Worm (Caenorhabditis elegans) whole organism, L3 larva: Measurements from ENCODE around the gene H23N18.6.

Experiments
- ZK546.5 ChIP-seq: sonication (generic microtip); optimal IDR thresholded peaks from 2 replicates; lab custom pipeline; 2017; ENCODE audit warnings: missing biosample characterization, missing genetic modification characterization
- aly-2 ChIP-seq: fragments of 150-350 bp; optimal IDR thresholded peaks from 2 replicates; lab custom pipeline; 2014; ENCODE audit warnings: missing biosample characterization, missing genetic modification characterization
- ama-1 ChIP-seq: fragments of 150-350 bp; optimal IDR thresholded peaks from 2 replicates; lab custom pipeline; 2018
- ceh-16 ChIP-seq: sonication (generic microtip); optimal IDR thresholded peaks from 2 replicates; lab custom pipeline; 2017; ENCODE audit warnings: missing biosample characterization, missing genetic modification characterization
- ceh-9 ChIP-seq: sonication (generic microtip); optimal IDR thresholded peaks from 2 replicates; lab custom pipeline; 2018; ENCODE audit warnings: missing biosample characterization, missing genetic modification characterization
- egl-27 ChIP-seq: sonication (generic microtip); optimal IDR thresholded peaks from 4 replicates; lab custom pipeline; 2017; ENCODE audit warnings: missing biosample characterization, missing genetic modification reagents, missing genetic modification characterization
- egl-5 ChIP-seq: fragments of 150-350 bp; optimal IDR thresholded peaks from 2 replicates; lab custom pipeline; 2017; ENCODE audit warnings: missing biosample characterization, missing genetic modification reagents, missing genetic modification characterization, inconsistent platforms
- elt-1 ChIP-seq: fragments of 150-350 bp; optimal IDR thresholded peaks from 2 replicates; lab custom pipeline; 2014; ENCODE audit warnings: missing biosample characterization, missing genetic modification characterization
- elt-2 ChIP-seq: sonication (generic microtip); optimal IDR thresholded peaks from 2 replicates; lab custom pipeline; 2016; ENCODE audit warnings: missing genetic modification reagents, mild to moderate bottlenecking, missing genetic modification characterization, missing compliant biosample characterization
- elt-3 ChIP-seq, 3 experiments: fragments of 150-350 bp in 1 of 3; sonication (generic microtip) in 2 of 3; optimal IDR thresholded peaks; 2 replicates in 2 of 3; 4 replicates in 1 of 3; lab custom pipeline; 2014 to 2017; ENCODE audit warnings: missing biosample characterization in 3 of 3, missing genetic modification characterization in 3 of 3
- fkh-10 ChIP-seq: sonication (generic microtip); optimal IDR thresholded peaks from 2 replicates; lab custom pipeline; 2017; ENCODE audit warnings: missing biosample characterization, missing genetic modification reagents, missing genetic modification characterization
- fkh-2 ChIP-seq: fragments of 150-350 bp; optimal IDR thresholded peaks from 2 replicates; lab custom pipeline; 2014; ENCODE audit warnings: missing biosample characterization, missing genetic modification reagents, missing genetic modification characterization
- hmg-11 ChIP-seq: sonication (generic microtip); optimal IDR thresholded peaks from 2 replicates; lab custom pipeline; 2016; ENCODE audit warnings: missing genetic modification characterization, missing compliant biosample characterization
- lin-15B ChIP-seq: fragments of 150-350 bp; optimal IDR thresholded peaks from 2 replicates; lab custom pipeline; 2014; ENCODE audit warnings: missing biosample characterization, missing genetic modification characterization
- lin-39 ChIP-seq: fragments of 150-350 bp; optimal IDR thresholded peaks from 2 replicates; lab custom pipeline; 2018; ENCODE audit warnings: missing biosample characterization, missing genetic modification reagents, missing genetic modification characterization
- lsy-12 ChIP-seq: sonication (generic microtip); optimal IDR thresholded peaks from 2 replicates; lab custom pipeline; 2016; ENCODE audit warnings: mild to moderate bottlenecking, missing genetic modification characterization, missing compliant biosample characterization
- mdl-1 ChIP-seq: fragments of 150-350 bp; optimal IDR thresholded peaks from 2 replicates; lab custom pipeline; 2014; ENCODE audit warnings: missing biosample characterization, missing genetic modification characterization
- nfya-1 ChIP-seq: sonication (generic microtip); optimal IDR thresholded peaks from 2 replicates; lab custom pipeline; 2017; ENCODE audit warnings: missing genetic modification characterization, mild to moderate bottlenecking, missing compliant biosample characterization, antibody characterized with exemption, moderate library complexity; ENCODE audit not compliant: insufficient read depth
- nhr-23 ChIP-seq: fragments of 150-350 bp; optimal IDR thresholded peaks from 2 replicates; lab custom pipeline; 2014; ENCODE audit warnings: missing biosample characterization, missing genetic modification reagents, missing genetic modification characterization
- nhr-237 ChIP-seq: fragments of 150-350 bp; optimal IDR thresholded peaks from 2 replicates; lab custom pipeline; 2014; ENCODE audit warnings: missing biosample characterization, missing genetic modification characterization
- nhr-25 ChIP-seq: sonication (generic microtip); optimal IDR thresholded peaks from 2 replicates; lab custom pipeline; 2017; ENCODE audit warnings: missing biosample characterization, missing genetic modification characterization
- nhr-43 ChIP-seq: sonication (generic microtip); optimal IDR thresholded peaks from 2 replicates; lab custom pipeline; 2016; ENCODE audit warnings: mild to moderate bottlenecking, missing genetic modification characterization, missing compliant biosample characterization; ENCODE audit not compliant: poor library complexity, severe bottlenecking
- nhr-67 ChIP-seq: fragments of 150-350 bp; optimal IDR thresholded peaks from 2 replicates; lab custom pipeline; 2014; ENCODE audit warnings: missing biosample characterization, missing genetic modification characterization
- pha-4 ChIP-seq: fragments of 150-350 bp; optimal IDR thresholded peaks from 2 replicates; lab custom pipeline; 2014; ENCODE audit warnings: missing biosample characterization, missing genetic modification reagents, missing genetic modification characterization
- pqm-1 ChIP-seq: fragments of 150-350 bp; optimal IDR thresholded peaks from 2 replicates; lab custom pipeline; 2017; ENCODE audit warnings: missing biosample characterization, missing genetic modification characterization, inconsistent platforms
- sea-2 ChIP-seq: fragments of 150-350 bp; sonication (generic microtip); optimal IDR thresholded peaks from 4 replicates; lab custom pipeline; 2014; ENCODE audit warnings: missing biosample characterization, missing genetic modification reagents, missing genetic modification characterization
- tbx-2 ChIP-seq: sonication (generic microtip); optimal IDR thresholded peaks from 2 replicates; lab custom pipeline; 2016; ENCODE audit warnings: mild to moderate bottlenecking, missing genetic modification characterization, missing compliant biosample characterization
- unc-39 ChIP-seq: sonication (generic microtip); optimal IDR thresholded peaks from 4 replicates; lab custom pipeline; 2017; ENCODE audit warnings: missing biosample characterization, missing genetic modification characterization
- unc-62 ChIP-seq: fragments of 150-350 bp; sonication (generic microtip); optimal IDR thresholded peaks from 4 replicates; lab custom pipeline; 2014; ENCODE audit warnings: missing biosample characterization, missing genetic modification reagents, missing genetic modification characterization
- zag-1 ChIP-seq: fragments of 150-350 bp; optimal IDR thresholded peaks from 2 replicates; lab custom pipeline; 2014; ENCODE audit warnings: missing biosample characterization, missing genetic modification characterization
- ztf-11 ChIP-seq: fragments of 150-350 bp; optimal IDR thresholded peaks from 2 replicates; lab custom pipeline; 2014; ENCODE audit warnings: missing biosample characterization, missing genetic modification characterization

Gene H23N18.6

ce11 chrV:4924618-4925017, 9.7 kb upstream of the H23N18.6 start, which contains the start of gene srh-20:
Gene srh-20 (plus strand): TSS chrV:4924918.
- TF ChIP-seq hmg-11 (tag; lab: Kevin White, UChicago) (no peak), egl-27 (tag; lab: Kevin White, UChicago) (no peak), egl-5 (tag; lab: Kevin White, UChicago) (no peak), nhr-67 (tag; lab: Kevin White, UChicago) (no peak), ZK546.5 (no peak), zag-1 (tag; lab: Kevin White, UChicago) (no peak), unc-62 (no peak), pha-4 (tag; lab: Kevin White, UChicago) (no peak), elt-2 (tag; lab: Kevin White, UChicago) (no peak), lin-15B (tag; lab: Kevin White, UChicago) (no peak), pqm-1 (tag; lab: Kevin White, UChicago) (no peak), nhr-43 (tag; lab: Kevin White, UChicago) (no peak)

- TF ChIP-seq nfya-1 (no peak), hmg-11 (tag; lab: Kevin White, UChicago) (no peak), lin-15B (tag; lab: Kevin White, UChicago) (no peak), fkh-10 (GFP tag; lab: Kevin White, UChicago) (no peak), ama-1 (lab: Kevin White, UChicago) (no peak), nhr-25 (tag; lab: Kevin White, UChicago) (no peak), sea-2 (no peak), pqm-1 (tag; lab: Kevin White, UChicago) (no peak), elt-1 (tag; lab: Kevin White, UChicago) (no peak), fkh-2 (tag; lab: Kevin White, UChicago) (no peak), ceh-9 (tag; lab: Kevin White, UChicago) (no peak)
Measured at ce11 chrV:4922024-4922423, 7.1 kb upstream of the H23N18.6 start, which contains the start of gene srh-22. Gene srh-22 (plus strand): TSS chrV:4922324.

ce11 chrV:4920690-4921152, 5.8 kb upstream of the H23N18.6 start, which contains the start of the genes C02E7.8 and srh-23:
Gene C02E7.8 (minus strand): TSS chrV:4920790.
Gene srh-23 (plus strand): TSS chrV:4921102.
- TF ChIP-seq fkh-10 (GFP tag; lab: Kevin White, UChicago), result no peak
- no peak for TF ChIP-seq lin-39 (tag; lab: Kevin White, UChicago)
- no peak for TF ChIP-seq lsy-12 (tag; lab: Kevin White, UChicago)
- TF ChIP-seq pha-4 (tag; lab: Kevin White, UChicago), result no peak
- no peak for TF ChIP-seq fkh-2 (tag; lab: Kevin White, UChicago)
- TF ChIP-seq nhr-237 (tag; lab: Kevin White, UChicago), result no peak

- TF ChIP-seq ztf-11, result no peak
- no peak for TF ChIP-seq mdl-1
- no peak for TF ChIP-seq nhr-237 (tag; lab: Kevin White, UChicago)
- peak; percentile 0 for TF ChIP-seq nhr-23
- no peak for TF ChIP-seq tbx-2
- TF ChIP-seq zag-1 (tag; lab: Kevin White, UChicago), result no peak
- peak; percentile 92 for TF ChIP-seq nhr-43 (tag; lab: Kevin White, UChicago)
- peak; percentile 97 for TF ChIP-seq nhr-25 (tag; lab: Kevin White, UChicago)
- TF ChIP-seq nfya-1, result peak; percentile 9
- TF ChIP-seq hmg-11 (tag; lab: Kevin White, UChicago), result no peak
- no peak for TF ChIP-seq ceh-16 (tag; lab: Kevin White, UChicago)
- TF ChIP-seq elt-3 (tag; optimal IDR thresholded peaks at IDR 0.05; lab: Kevin White, UChicago), result peak in 1 of 3 experiments; percentile 22
- TF ChIP-seq elt-1 (tag; lab: Kevin White, UChicago), result peak; percentile 94
- no peak for TF ChIP-seq unc-39
Measured at ce11 chrV:4918664-4919257, 3.9 kb upstream of the H23N18.6 start, which contains the start of gene C02E7.6. Gene C02E7.6 (plus strand): TSS chrV:4919207.

ce11 chrV:4918091-4918624, 3.3 kb upstream of the H23N18.6 start, which contains the start of gene C02E7.7:
Gene C02E7.7 (minus strand): TSS chrV:4918574.
- TF ChIP-seq nhr-25 (tag; lab: Kevin White, UChicago) (no peak), zag-1 (tag; lab: Kevin White, UChicago) (no peak), elt-2 (tag; lab: Kevin White, UChicago) (no peak), nhr-23 (no peak), aly-2 (tag; lab: Kevin White, UChicago) (no peak), pha-4 (tag; lab: Kevin White, UChicago) (no peak)
